Fruit fly (Drosophila melanogaster): ENCODE measurements around the gene CG11555.
A peak's percentile ranks its signal among the peaks of the same experiment; 100 is the strongest.

Gene CG11555

dm6 chr2L:290373-290772 is 16.7 kb downstream of the CG11555 start (continued):
- 0 out of 2 replicates have a peak, but pooled peaks have one; percentile 8 for TF ChIP-seq Atf6 (GFP tag; IDR thresholded peaks at IDR 0.05)
- TF ChIP-seq Bgb (GFP tag; IDR thresholded peaks at IDR 0.05; ENCODE audit: partially characterized antibody): no peak
- TF ChIP-seq CG2129 (GFP tag; IDR thresholded peaks at IDR 0.05; ENCODE audit: partially characterized antibody): no peak
- TF ChIP-seq crol (GFP tag; IDR thresholded peaks at IDR 0.05): 0 out of 2 replicates have a peak, but pooled peaks have one; percentile 15

dm6 chr2L:290949-291348 is 17.3 kb downstream of the CG11555 start:
- TF ChIP-seq sens (GFP tag): peak; percentile 51
- TF ChIP-seq CG7839 (tag; optimal IDR thresholded peaks at IDR 0.05): peak; percentile 0
- no peak for TF ChIP-seq dan (GFP tag; IDR thresholded peaks at IDR 0.05)
- TF ChIP-seq gem (tag; optimal IDR thresholded peaks at IDR 0.05): peak; percentile 1
- no peak for TF ChIP-seq lbe (GFP tag; optimal IDR thresholded peaks at IDR 0.05)

dm6 chr2L:291657-292056 is 18.0 kb downstream of the CG11555 start, which contains the start of gene CG3625:
Gene CG3625 (minus strand): TSS chr2L:291795.
- TF ChIP-seq fd64A (GFP tag; optimal IDR thresholded peaks at IDR 0.05) (no peak), Opbp (GFP tag; IDR thresholded peaks at IDR 0.05; ENCODE audit: partially characterized antibody) (no peak), MTF-1 (GFP tag; optimal IDR thresholded peaks at IDR 0.05; ENCODE audit: borderline replicate concordance) (no peak), CG10274 (GFP tag; optimal IDR thresholded peaks at IDR 0.05) (no peak), CG11695 (GFP tag; IDR thresholded peaks at IDR 0.05) (no peak), CG7271 (tag; optimal IDR thresholded peaks at IDR 0.05) (no peak), Dll (GFP tag; IDR thresholded peaks at IDR 0.05; ENCODE audit: partially characterized antibody) (no peak), Nf-YC (tag; optimal IDR thresholded peaks at IDR 0.05) (peak; percentile 49), sug (tag; optimal IDR thresholded peaks at IDR 0.05) (no peak), Poxn (GFP tag; IDR thresholded peaks at IDR 0.05) (no peak), kay (GFP tag; optimal IDR thresholded peaks at IDR 0.05) (no peak), CG10321 (GFP tag; IDR thresholded peaks at IDR 0.05) (0 out of 2 replicates have a peak, but pooled peaks have one; percentile 19), Meics (GFP tag; optimal IDR thresholded peaks at IDR 0.05) (no peak), ase (GFP tag; IDR thresholded peaks at IDR 0.05) (no peak), nerfin-2 (GFP tag; IDR thresholded peaks at IDR 0.05; ENCODE audit: partially characterized antibody) (no peak), exex (tag; optimal IDR thresholded peaks at IDR 0.05) (no peak), CG12769 (tag; optimal IDR thresholded peaks at IDR 0.05) (no peak), CG15011 (GFP tag; optimal IDR thresholded peaks at IDR 0.05) (no peak), CG9437 (GFP tag; optimal IDR thresholded peaks at IDR 0.05) (no peak), CG1602 (GFP tag; optimal IDR thresholded peaks at IDR 0.05) (no peak), Bgb (GFP tag; IDR thresholded peaks at IDR 0.05; ENCODE audit: partially characterized antibody) (peak; percentile 24; the same call in 1 of the 2 replicates), repo (GFP tag; optimal IDR thresholded peaks at IDR 0.05) (no peak), Ravus (GFP tag; IDR thresholded peaks at IDR 0.05) (no peak), NC2α (GFP tag; optimal IDR thresholded peaks at IDR 0.05) (no peak), CG17186 (GFP tag; optimal IDR thresholded peaks at IDR 0.05) (no peak), CG4424 (GFP tag; optimal IDR thresholded peaks at IDR 0.05) (no peak), CG14710 (tag; optimal IDR thresholded peaks at IDR 0.05) (no peak), klu (GFP tag; IDR thresholded peaks at IDR 0.05) (no peak), sob (GFP tag; IDR thresholded peaks at IDR 0.05) (no peak), CG7745 (tag; optimal IDR thresholded peaks at IDR 0.05) (no peak), Scr (GFP tag; IDR thresholded peaks at IDR 0.05; ENCODE audit: partially characterized antibody) (no peak), Gug (GFP tag; IDR thresholded peaks at IDR 0.05) (no peak), ken (GFP tag; IDR thresholded peaks at IDR 0.05) (0 out of 3 replicates have a peak, but pooled peaks have one; percentile 29), Med (GFP tag) (peak; percentile 81), Dfd (GFP tag; optimal IDR thresholded peaks at IDR 0.05) (no peak), kah (GFP tag; optimal IDR thresholded peaks at IDR 0.05) (no peak), Rx (GFP tag; IDR thresholded peaks at IDR 0.05) (no peak), CG2678 (tag; optimal IDR thresholded peaks at IDR 0.05) (no peak), Lim3 (GFP tag; IDR thresholded peaks at IDR 0.05) (no peak), amos (GFP tag; IDR thresholded peaks at IDR 0.05; ENCODE audit: partially characterized antibody) (peak; percentile 20; the same call in 1 of the 2 replicates)
